Fruit fly (Drosophila melanogaster) S2 (cell line): ENCODE measurements around the gene Cpr67B.

Source experiments
- CG8478 ChIP-seq: fragments of >200 bp; optimal IDR thresholded peaks from 2 replicates; lab custom pipeline; 2018
- CTCF ChIP-seq, 2 experiments: fragments of >200 bp; optimal IDR thresholded peaks; 2 replicates each; lab custom pipeline; 2018

The Cpr67B gene

dm6 chr3L:9420054-9420818 is 15.6 kb downstream of the Cpr67B start:
- no peak for TF ChIP-seq CTCF (optimal IDR thresholded peaks at IDR 0.05; lab: Kevin White, UChicago)
- no peak for TF ChIP-seq CG8478 (lab: Kevin White, UChicago)

- TF ChIP-seq CTCF (optimal IDR thresholded peaks at IDR 0.05; lab: Kevin White, UChicago) (no peak), CG8478 (lab: Kevin White, UChicago) (no peak)
Measured at dm6 chr3L:9420819-9421130, 16.2 kb downstream of the Cpr67B start.

- TF ChIP-seq CG8478 (lab: Kevin White, UChicago) (no peak), CTCF (optimal IDR thresholded peaks at IDR 0.05; lab: Kevin White, UChicago) (no peak)
Measured at dm6 chr3L:9421621-9422020, 17.0 kb downstream of the Cpr67B start.

- TF ChIP-seq CG8478 (lab: Kevin White, UChicago): no peak
- no peak for TF ChIP-seq CTCF (optimal IDR thresholded peaks at IDR 0.05; lab: Kevin White, UChicago)
Measured at dm6 chr3L:9422135-9422534, 17.5 kb downstream of the Cpr67B start.

dm6 chr3L:9422636-9423419 is 18.2 kb downstream of the Cpr67B start, which contains the start of gene aay:
aay (plus strand) TSS chr3L:9423253.
- TF ChIP-seq CTCF (optimal IDR thresholded peaks at IDR 0.05; lab: Kevin White, UChicago) (no peak), CG8478 (lab: Kevin White, UChicago) (no peak)

- TF ChIP-seq CG8478 (lab: Kevin White, UChicago) (no peak), CTCF (optimal IDR thresholded peaks at IDR 0.05; lab: Kevin White, UChicago) (no peak)
Measured at dm6 chr3L:9423757-9424527, 19.3 kb downstream of the Cpr67B start.

dm6 chr3L:9424528-9424911 is 19.9 kb downstream of the Cpr67B start:
- no peak for TF ChIP-seq CTCF (optimal IDR thresholded peaks at IDR 0.05; lab: Kevin White, UChicago)

dm6 chr3L:9425838-9426237 is 21.2 kb downstream of the Cpr67B start:
- no peak for TF ChIP-seq CG8478 (lab: Kevin White, UChicago)
- TF ChIP-seq CTCF (optimal IDR thresholded peaks at IDR 0.05; lab: Kevin White, UChicago): no peak

- peak; percentile 11 to 53 for TF ChIP-seq CTCF (optimal IDR thresholded peaks at IDR 0.05; lab: Kevin White, UChicago)
- no peak for TF ChIP-seq CG8478 (lab: Kevin White, UChicago)
Measured at dm6 chr3L:9426656-9427294, 22.2 kb downstream of the Cpr67B start, which contains the start of the genes Atat and Shc. Atat (minus strand) TSS chr3L:9426758. Shc (plus strand) TSS chr3L:9427010.

dm6 chr3L:9429665-9430607 is 25.3 kb downstream of the Cpr67B start, which contains the start of the genes RpS17 and MTF-1:
RpS17 (minus strand) TSS chr3L:9429821.
MTF-1 (plus strand) TSS chr3L:9430312.
- TF ChIP-seq CG8478 (lab: Kevin White, UChicago) (no peak), CTCF (optimal IDR thresholded peaks at IDR 0.05; lab: Kevin White, UChicago) (peak; percentile 42 to 64)

- TF ChIP-seq CTCF (optimal IDR thresholded peaks at IDR 0.05; lab: Kevin White, UChicago): no peak
- no peak for TF ChIP-seq CG8478 (lab: Kevin White, UChicago)
Measured at dm6 chr3L:9430608-9430952, 26.0 kb downstream of the Cpr67B start.

- TF ChIP-seq CTCF (optimal IDR thresholded peaks at IDR 0.05; lab: Kevin White, UChicago) (no peak), CG8478 (lab: Kevin White, UChicago) (no peak)
Measured at dm6 chr3L:9431848-9432623, 27.4 kb downstream of the Cpr67B start.
